Worm (Caenorhabditis elegans): Measurements from ENCODE around the gene gmps-1.

ce11 chrII:10914366-10914765 lies 45.8 kb upstream of the gmps-1 start, which contains the start of gene F44F4.15:
- TF ChIP-seq him-1 (tag; optimal IDR thresholded peaks at IDR 0.05), result no peak
- TF ChIP-seq W03F9.2 (tag; optimal IDR thresholded peaks at IDR 0.05), result no peak

All from whole organism, L4/young adult.